Worm (Caenorhabditis elegans) whole organism, late embryonic: ENCODE results near the gene C48D1.9.

Experiments used
- C38D4.7 ChIP-seq: fragments of 200-800 bp; sonication (Bioruptor generic); optimal IDR thresholded peaks from 2 replicates; lab custom pipeline; 2018; ENCODE audit warnings: mild to moderate bottlenecking, missing genetic modification characterization, moderate library complexity, missing compliant biosample characterization
- K09A11.1 ChIP-seq: sonication (generic microtip); optimal IDR thresholded peaks from 2 replicates; lab custom pipeline; 2017; ENCODE audit warnings: antibody characterized with exemption, mild to moderate bottlenecking, missing genetic modification characterization, missing compliant biosample characterization; ENCODE audit not compliant: insufficient read depth
- dmd-4 ChIP-seq: sonication (generic microtip); optimal IDR thresholded peaks from 2 replicates; lab custom pipeline; 2016; ENCODE audit warnings: borderline replicate concordance, missing genetic modification characterization, missing compliant biosample characterization
- dve-1 ChIP-seq: sonication (generic microtip); optimal IDR thresholded peaks from 2 replicates; lab custom pipeline; 2017; ENCODE audit warnings: antibody characterized with exemption, mild to moderate bottlenecking, missing genetic modification characterization, missing compliant biosample characterization
- elt-2 ChIP-seq: sonication (generic microtip); optimal IDR thresholded peaks from 2 replicates; lab custom pipeline; 2016; ENCODE audit warnings: missing genetic modification reagents, missing genetic modification characterization, missing compliant biosample characterization
- hlh-13 ChIP-seq: fragments of 200-800 bp; sonication (Bioruptor generic); optimal IDR thresholded peaks from 2 replicates; lab custom pipeline; 2018; ENCODE audit warnings: mild to moderate bottlenecking, missing genetic modification characterization, missing compliant biosample characterization
- pag-3 ChIP-seq: sonication (generic microtip); optimal IDR thresholded peaks from 2 replicates; lab custom pipeline; 2016; ENCODE audit warnings: missing compliant biosample characterization, missing genetic modification characterization, borderline replicate concordance
- ref-2 ChIP-seq: sonication (generic microtip); optimal IDR thresholded peaks from 2 replicates; lab custom pipeline; 2016; ENCODE audit warnings: missing genetic modification characterization, missing compliant biosample characterization
- tbx-2 ChIP-seq: sonication (generic microtip); optimal IDR thresholded peaks from 2 replicates; lab custom pipeline; 2016; ENCODE audit warnings: missing genetic modification characterization, missing compliant biosample characterization
- unc-3 ChIP-seq, 2 experiments: fragments of 200-800 bp in 1 of 2; sonication (Bioruptor generic) in 1 of 2; sonication (generic microtip) in 1 of 2; conservative IDR thresholded peaks in 1 of 2; optimal IDR thresholded peaks in 1 of 2; 2 replicates each; pipeline versions ENCODE4 v1.3.6 to Lab custom; 2016 to 2022; ENCODE audit warnings: missing compliant biosample characterization in 2 of 2, missing genetic modification characterization in 2 of 2, missing genetic modification reagents in 1 of 2
- zip-5 ChIP-seq: sonication (generic microtip); optimal IDR thresholded peaks from 2 replicates; lab custom pipeline; 2016; ENCODE audit warnings: missing genetic modification characterization, missing compliant biosample characterization

- TF ChIP-seq elt-2 (tag; lab: Kevin White, UChicago), result no peak
- no peak for TF ChIP-seq ref-2 (tag; lab: Kevin White, UChicago)
- TF ChIP-seq pag-3 (tag; lab: Kevin White, UChicago), result no peak
- TF ChIP-seq K09A11.1, result no peak
- no peak for TF ChIP-seq zip-5 (tag; lab: Kevin White, UChicago)
- TF ChIP-seq tbx-2, result no peak
- TF ChIP-seq dmd-4 (tag; lab: Kevin White, UChicago), result no peak
- no peak for TF ChIP-seq dve-1 (tag; lab: Kevin White, UChicago)
- no peak for TF ChIP-seq hlh-13 (GFP tag; lab: Kevin White, UChicago)
- TF ChIP-seq C38D4.7 (GFP tag; lab: Kevin White, UChicago), result no peak
- no peak for TF ChIP-seq unc-3 (GFP tag; conservative IDR thresholded peaks at IDR 0.05; lab: Robert Waterston, UW)
- no peak for TF ChIP-seq unc-3 (tag; optimal IDR thresholded peaks at IDR 0.05; lab: Kevin White, UChicago)
These were observed 41.9 kb downstream of the C48D1.9 start for ce11 chrIV:13167534-13167933.
